Fruit fly (Drosophila melanogaster): Measurements from ENCODE around the gene CG5250.

Gene CG5250

DNA sequence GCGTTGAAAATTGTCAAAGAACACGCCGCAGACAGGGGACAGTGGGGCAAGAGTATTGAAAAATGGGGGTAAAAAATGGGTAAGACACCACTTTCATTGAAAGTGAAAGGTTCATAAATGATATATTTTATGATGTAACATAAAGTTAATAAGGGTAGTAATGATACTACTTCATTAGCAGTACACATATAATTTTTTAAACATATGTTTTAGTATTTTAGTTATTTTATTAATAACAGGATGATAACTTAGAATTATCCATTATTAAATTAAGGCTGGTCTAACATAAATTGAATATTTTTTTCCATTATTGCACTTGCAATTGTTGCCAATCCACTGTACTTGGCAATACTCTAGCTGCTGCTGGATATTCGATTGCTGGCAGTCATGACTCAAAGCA lies 45.0 kb upstream of the CG5250 start (continued):
- TF ChIP-seq bsh (GFP tag; optimal IDR thresholded peaks at IDR 0.05) (peak; percentile 56 to 59), Hr3 (GFP tag; optimal IDR thresholded peaks at IDR 0.05) (no peak), Sin3A (optimal IDR thresholded peaks at IDR 0.05) (no peak), ato (GFP tag; IDR thresholded peaks at IDR 0.05; ENCODE audit: partially characterized antibody) (no peak), luna (GFP tag; optimal IDR thresholded peaks at IDR 0.05) (no peak), HLH3B (GFP tag; IDR thresholded peaks at IDR 0.05) (no peak), Ada2b (GFP tag; IDR thresholded peaks at IDR 0.05) (no peak), CG2712 (tag; optimal IDR thresholded peaks at IDR 0.05) (peak; percentile 60), Eip74EF (GFP tag; optimal IDR thresholded peaks at IDR 0.05) (no peak), CG5180 (GFP tag; optimal IDR thresholded peaks at IDR 0.05) (no peak), lov (optimal IDR thresholded peaks at IDR 0.05) (no peak), lov (GFP tag; IDR thresholded peaks at IDR 0.05) (no peak), zen (tag; optimal IDR thresholded peaks at IDR 0.05) (no peak), CG4424 (GFP tag; optimal IDR thresholded peaks at IDR 0.05) (peak; percentile 29), lola (GFP tag; optimal IDR thresholded peaks at IDR 0.05) (peak in 1 of 3 experiments; percentile 72), CG7271 (tag; optimal IDR thresholded peaks at IDR 0.05) (no peak), Sry-δ (GFP tag; optimal IDR thresholded peaks at IDR 0.05) (no peak), CG7786 (GFP tag; optimal IDR thresholded peaks at IDR 0.05) (no peak), amos (GFP tag; IDR thresholded peaks at IDR 0.05; ENCODE audit: partially characterized antibody) (no peak), NC2α (GFP tag; optimal IDR thresholded peaks at IDR 0.05) (no peak), CG14710 (tag; optimal IDR thresholded peaks at IDR 0.05) (peak; percentile 40), CG11695 (GFP tag; IDR thresholded peaks at IDR 0.05) (no peak), so (GFP tag; IDR thresholded peaks at IDR 0.05) (no peak), Opbp (GFP tag; IDR thresholded peaks at IDR 0.05; ENCODE audit: partially characterized antibody) (no peak), ewg (GFP tag; optimal IDR thresholded peaks at IDR 0.05) (no peak), sd (tag; optimal IDR thresholded peaks at IDR 0.05) (no peak), CG9727 (GFP tag; optimal IDR thresholded peaks at IDR 0.05) (peak; percentile 50), CG10979 (tag; optimal IDR thresholded peaks at IDR 0.05) (peak; percentile 59), gce (GFP tag; IDR thresholded peaks at IDR 0.05) (no peak), trem (tag; optimal IDR thresholded peaks at IDR 0.05) (no peak), CG6254 (GFP tag; optimal IDR thresholded peaks at IDR 0.05) (peak; percentile 8), CG10565 (GFP tag; optimal IDR thresholded peaks at IDR 0.05) (no peak), CG3847 (GFP tag; IDR thresholded peaks at IDR 0.05) (no peak), CG32772 (GFP tag; IDR thresholded peaks at IDR 0.05) (no peak), GATAe (GFP tag; conservative IDR thresholded peaks at IDR 0.05) (no peak), CG11247 (GFP tag; IDR thresholded peaks at IDR 0.05) (no peak), CG11085 (GFP tag; IDR thresholded peaks at IDR 0.05) (no peak), CG14965 (GFP tag; optimal IDR thresholded peaks at IDR 0.05; ENCODE audit: borderline replicate concordance) (no peak), CG1529 (GFP tag; optimal IDR thresholded peaks at IDR 0.05) (peak; percentile 36), CG16815 (GFP tag; optimal IDR thresholded peaks at IDR 0.05) (peak; percentile 39), CG13123 (GFP tag; optimal IDR thresholded peaks at IDR 0.05) (no peak), CG16779 (GFP tag; IDR thresholded peaks at IDR 0.05) (no peak), Elba2 (GFP tag; optimal IDR thresholded peaks at IDR 0.05) (no peak), CG6854 (GFP tag; optimal IDR thresholded peaks at IDR 0.05) (no peak), jing (GFP tag; optimal IDR thresholded peaks at IDR 0.05) (no peak), sc (optimal IDR thresholded peaks at IDR 0.05) (no peak), sc (GFP tag; optimal IDR thresholded peaks at IDR 0.05) (peak; percentile 15), twi (tag; optimal IDR thresholded peaks at IDR 0.05) (no peak), salm (tag; optimal IDR thresholded peaks at IDR 0.05) (no peak), CG13894 (tag; optimal IDR thresholded peaks at IDR 0.05) (no peak), CG9932 (GFP tag; IDR thresholded peaks at IDR 0.05) (no peak), ERR (GFP tag; optimal IDR thresholded peaks at IDR 0.05) (no peak)
